Worm (Caenorhabditis elegans) whole organism, mixed stage, embryonic: ENCODE data around the gene ldp-1.

ENCODE experiments used
- blmp-1 ChIP-seq: fragments of 150-350 bp; optimal IDR thresholded peaks from 2 replicates; lab custom pipeline; 2014; ENCODE audit warnings: missing biosample characterization, missing genetic modification characterization
- ceh-39 ChIP-seq: fragments of 150-350 bp; optimal IDR thresholded peaks from 2 replicates; lab custom pipeline; 2014; ENCODE audit warnings: missing biosample characterization, missing genetic modification characterization
- elt-1 ChIP-seq: sonication (generic microtip); optimal IDR thresholded peaks from 2 replicates; lab custom pipeline; 2017; ENCODE audit warnings: missing genetic modification characterization, mild to moderate bottlenecking, missing compliant biosample characterization, antibody characterized with exemption, moderate library complexity, borderline replicate concordance; ENCODE audit not compliant: insufficient read depth
- elt-3 ChIP-seq: fragments of 150-350 bp; optimal IDR thresholded peaks from 2 replicates; lab custom pipeline; 2014; ENCODE audit warnings: missing biosample characterization, missing genetic modification characterization
- lin-13 ChIP-seq: fragments of 150-350 bp; optimal IDR thresholded peaks from 2 replicates; lab custom pipeline; 2014; ENCODE audit warnings: missing biosample characterization, missing genetic modification characterization
- lsy-2 ChIP-seq: fragments of 150-350 bp; optimal IDR thresholded peaks from 2 replicates; lab custom pipeline; 2014; ENCODE audit warnings: missing biosample characterization, missing genetic modification characterization
- mls-2 ChIP-seq: sonication (generic microtip); optimal IDR thresholded peaks from 2 replicates; lab custom pipeline; 2016; ENCODE audit warnings: mild to moderate bottlenecking, missing genetic modification characterization, moderate library complexity, missing compliant biosample characterization
- nhr-237 ChIP-seq: fragments of 150-350 bp; optimal IDR thresholded peaks from 2 replicates; lab custom pipeline; 2014; ENCODE audit warnings: missing biosample characterization, missing genetic modification characterization
- pha-4 ChIP-seq: fragments of 150-350 bp; optimal IDR thresholded peaks from 2 replicates; lab custom pipeline; 2018; ENCODE audit warnings: missing biosample characterization, missing genetic modification reagents, missing genetic modification characterization

ce11 chrV:2118574-2118973, 8.8 kb upstream of the ldp-1 start, which contains the start of gene bgnt-1.2:
- TF ChIP-seq lin-13 (no peak), mls-2 (tag; lab: Kevin White, UChicago) (no peak), nhr-237 (tag; lab: Kevin White, UChicago) (no peak), elt-3 (tag; lab: Kevin White, UChicago) (no peak), pha-4 (tag; lab: Kevin White, UChicago) (no peak), lsy-2 (no peak), blmp-1 (no peak), elt-1 (tag; lab: Kevin White, UChicago) (no peak), ceh-39 (no peak)
